Fruit fly (Drosophila melanogaster): Measurements from ENCODE around the gene CG32461.

DNA sequence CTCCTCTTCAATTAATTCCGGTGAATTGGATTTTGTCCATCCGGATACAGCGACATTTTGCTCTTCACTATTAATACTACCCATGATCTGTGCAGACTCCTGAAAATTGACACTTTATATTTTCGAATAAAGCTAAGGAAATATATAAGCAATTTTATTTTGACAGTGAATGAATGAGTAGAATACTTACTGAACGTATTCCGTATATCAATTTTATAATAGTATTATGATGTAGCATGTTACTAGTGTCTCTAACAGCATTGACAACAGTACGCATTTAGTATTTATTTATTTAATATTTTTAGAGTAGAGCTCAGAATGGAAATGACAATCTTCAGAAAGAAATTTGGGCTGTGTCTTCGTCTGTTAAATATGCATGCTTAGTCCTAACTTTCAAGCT is at the start of gene CG32461:
- TF ChIP-seq CG8478 (optimal IDR thresholded peaks at IDR 0.05) (no peak), CTCF (optimal IDR thresholded peaks at IDR 0.05) (no peak)
